Fruit fly (Drosophila melanogaster): ENCODE results near the gene Or85f.

Gene Or85f

DNA sequence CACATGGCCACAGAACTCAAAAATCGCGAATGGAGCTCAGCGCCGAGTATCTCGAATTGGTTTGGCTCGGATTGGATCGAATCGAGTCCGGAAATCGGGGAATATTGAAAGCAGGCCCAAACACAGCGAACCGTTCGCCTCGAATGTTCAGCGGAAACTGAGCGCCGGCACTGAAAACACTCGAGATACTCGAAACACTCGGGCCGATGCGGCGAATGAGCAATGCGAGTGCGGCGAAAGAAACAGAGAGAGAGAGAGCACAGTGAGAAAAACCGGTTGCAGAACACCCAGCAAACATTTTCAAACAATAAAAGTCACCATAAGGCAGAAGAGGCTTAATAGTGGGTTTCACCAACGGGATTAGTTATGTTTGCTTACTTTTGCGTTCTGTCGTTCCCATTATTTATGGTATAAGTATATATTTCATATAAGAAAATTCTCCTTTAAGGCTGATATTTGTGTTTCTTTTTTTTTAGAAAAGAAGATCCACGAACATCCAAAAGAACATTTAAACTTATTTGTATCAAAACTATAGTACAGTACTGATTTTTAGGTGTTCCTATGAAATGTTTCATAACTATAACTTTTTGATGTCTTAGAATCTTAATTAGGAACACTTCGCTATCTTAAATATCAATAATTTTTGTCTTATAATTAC is 3.5 kb upstream of the Or85f start, which contains the start of gene FER (continued):
- TF ChIP-seq fd3F (GFP tag; optimal IDR thresholded peaks at IDR 0.05) (no peak), CG3995 (GFP tag; optimal IDR thresholded peaks at IDR 0.05) (peak; percentile 1), pho (GFP tag; optimal IDR thresholded peaks at IDR 0.05) (no peak), Bdp1 (GFP tag; optimal IDR thresholded peaks at IDR 0.05) (no peak), Tbp (GFP tag; optimal IDR thresholded peaks at IDR 0.05) (no peak), CG8924 (tag; optimal IDR thresholded peaks at IDR 0.05) (no peak), scrt (GFP tag; optimal IDR thresholded peaks at IDR 0.05) (peak; percentile 57), Asciz (GFP tag; optimal IDR thresholded peaks at IDR 0.05) (peak; percentile 63), CG4617 (GFP tag; optimal IDR thresholded peaks at IDR 0.05; ENCODE audit: borderline replicate concordance) (peak; percentile 6), bsh (GFP tag; optimal IDR thresholded peaks at IDR 0.05) (peak; percentile 1 to 22), CG3838 (GFP tag; optimal IDR thresholded peaks at IDR 0.05) (no peak), zen2 (GFP tag; IDR thresholded peaks at IDR 0.05; ENCODE audit: partially characterized antibody) (no peak), klu (GFP tag; IDR thresholded peaks at IDR 0.05) (no peak), gce (GFP tag; IDR thresholded peaks at IDR 0.05) (no peak; the same call in 2 of the 3 replicates), gro (GFP tag; optimal IDR thresholded peaks at IDR 0.05) (peak; percentile 80), NK7.1 (GFP tag; optimal IDR thresholded peaks at IDR 0.05) (peak; percentile 5), CG10543 (GFP tag; optimal IDR thresholded peaks at IDR 0.05) (peak; percentile 72), ems (GFP tag; optimal IDR thresholded peaks at IDR 0.05) (no peak), zf30C (GFP tag; optimal IDR thresholded peaks at IDR 0.05) (peak; percentile 86), Aef1 (GFP tag; IDR thresholded peaks at IDR 0.05) (no peak), Dref (GFP tag; IDR thresholded peaks at IDR 0.05) (no peak), CG10366 (GFP tag; IDR thresholded peaks at IDR 0.05) (no peak), az2 (GFP tag; optimal IDR thresholded peaks at IDR 0.05) (no peak), crp (GFP tag; optimal IDR thresholded peaks at IDR 0.05) (no peak), bigmax (GFP tag; optimal IDR thresholded peaks at IDR 0.05) (no peak), Nf-YC (tag; optimal IDR thresholded peaks at IDR 0.05) (peak; percentile 57), Sin3A (optimal IDR thresholded peaks at IDR 0.05) (no peak), CG2202 (tag; optimal IDR thresholded peaks at IDR 0.05) (no peak), Neu2 (GFP tag; optimal IDR thresholded peaks at IDR 0.05; ENCODE audit: borderline replicate concordance) (no peak), Vsx1 (GFP tag; optimal IDR thresholded peaks at IDR 0.05) (peak; percentile 12), CG4820 (GFP tag; optimal IDR thresholded peaks at IDR 0.05) (no peak), CG3847 (GFP tag; IDR thresholded peaks at IDR 0.05) (no peak), z (GFP tag; IDR thresholded peaks at IDR 0.05) (peak; percentile 99), Dfd (GFP tag; optimal IDR thresholded peaks at IDR 0.05) (no peak), CG1603 (tag; optimal IDR thresholded peaks at IDR 0.05) (no peak), CoRest (tag; optimal IDR thresholded peaks at IDR 0.05) (no peak), crc (GFP tag; optimal IDR thresholded peaks at IDR 0.05) (no peak), CG12104 (GFP tag; optimal IDR thresholded peaks at IDR 0.05) (no peak), fd102C (GFP tag; optimal IDR thresholded peaks at IDR 0.05) (no peak), CG10565 (GFP tag; optimal IDR thresholded peaks at IDR 0.05) (no peak), al (GFP tag; IDR thresholded peaks at IDR 0.05) (no peak), chinmo (GFP tag; IDR thresholded peaks at IDR 0.05; ENCODE audit: partially characterized antibody) (peak; percentile 97), Hand (GFP tag; optimal IDR thresholded peaks at IDR 0.05) (no peak), Hr3 (GFP tag; optimal IDR thresholded peaks at IDR 0.05) (no peak), MESR4 (GFP tag; optimal IDR thresholded peaks at IDR 0.05) (peak; percentile 2), HLH3B (GFP tag; IDR thresholded peaks at IDR 0.05) (peak; percentile 45; the same call in 1 of the 2 replicates), Stat92E (GFP tag; optimal IDR thresholded peaks at IDR 0.05) (peak in 1 of 3 experiments; percentile 71), CG14965 (GFP tag; optimal IDR thresholded peaks at IDR 0.05; ENCODE audit: borderline replicate concordance) (no peak), CG10462 (GFP tag; optimal IDR thresholded peaks at IDR 0.05) (peak; percentile 13), CG15601 (tag; optimal IDR thresholded peaks at IDR 0.05) (peak; percentile 5)
